Worm (Caenorhabditis elegans) whole organism, L2 larva: ENCODE results near the gene swd-2.1.

Experiments
- C34F6.9 ChIP-seq: fragments of 150-350 bp; optimal IDR thresholded peaks from 2 replicates; lab custom pipeline; 2014; ENCODE audit warnings: missing biosample characterization, missing genetic modification characterization
- F13H6.1 ChIP-seq: sonication (generic microtip); optimal IDR thresholded peaks from 2 replicates; lab custom pipeline; 2016; ENCODE audit warnings: missing genetic modification characterization, missing compliant biosample characterization
- R02D3.7 ChIP-seq: fragments of 150-350 bp; optimal IDR thresholded peaks from 2 replicates; lab custom pipeline; 2014; ENCODE audit warnings: missing biosample characterization, missing genetic modification characterization
- Y55F3AM.14 ChIP-seq: fragments of 200-800 bp; sonication (Bioruptor generic); optimal IDR thresholded peaks from 2 replicates; lab custom pipeline; 2018; ENCODE audit warnings: mild to moderate bottlenecking, missing genetic modification characterization, missing compliant biosample characterization
- ZK546.5 ChIP-seq: sonication (generic microtip); optimal IDR thresholded peaks from 2 replicates; lab custom pipeline; 2017; ENCODE audit warnings: missing biosample characterization, missing genetic modification characterization
- alr-1 ChIP-seq: fragments of 150-350 bp; optimal IDR thresholded peaks from 2 replicates; lab custom pipeline; 2014; ENCODE audit warnings: missing biosample characterization, missing genetic modification characterization
- aly-2 ChIP-seq: fragments of 150-350 bp; optimal IDR thresholded peaks from 2 replicates; lab custom pipeline; 2014; ENCODE audit warnings: missing biosample characterization, missing genetic modification characterization
- ama-1 ChIP-seq: fragments of 150-350 bp; optimal IDR thresholded peaks from 2 replicates; lab custom pipeline; 2018; ENCODE audit warnings: inconsistent platforms
- blmp-1 ChIP-seq: sonication (generic microtip); optimal IDR thresholded peaks from 2 replicates; lab custom pipeline; 2017; ENCODE audit warnings: missing genetic modification characterization, mild to moderate bottlenecking, missing compliant biosample characterization, antibody characterized with exemption, moderate library complexity; ENCODE audit not compliant: insufficient read depth
- ceh-16 ChIP-seq: fragments of 150-350 bp; optimal IDR thresholded peaks from 2 replicates; lab custom pipeline; 2014; ENCODE audit warnings: missing biosample characterization, missing genetic modification characterization
- ceh-82 ChIP-seq: fragments of 150-350 bp; optimal IDR thresholded peaks from 2 replicates; lab custom pipeline; 2014; ENCODE audit warnings: missing biosample characterization, missing genetic modification characterization
- crh-2 ChIP-seq: sonication (generic microtip); optimal IDR thresholded peaks from 2 replicates; lab custom pipeline; 2017; ENCODE audit warnings: missing biosample characterization, missing genetic modification characterization
- dmd-4 ChIP-seq: sonication (generic microtip); optimal IDR thresholded peaks from 2 replicates; lab custom pipeline; 2017; ENCODE audit warnings: missing biosample characterization, missing genetic modification characterization
- elt-1 ChIP-seq: fragments of 150-350 bp; optimal IDR thresholded peaks from 2 replicates; lab custom pipeline; 2014; ENCODE audit warnings: missing biosample characterization, missing genetic modification characterization
- elt-3 ChIP-seq: sonication (generic microtip); optimal IDR thresholded peaks from 2 replicates; lab custom pipeline; 2017; ENCODE audit warnings: missing biosample characterization, missing genetic modification characterization
- fos-1 ChIP-seq: fragments of 150-350 bp; optimal IDR thresholded peaks from 2 replicates; lab custom pipeline; 2014; ENCODE audit warnings: missing biosample characterization, missing genetic modification characterization
- gmeb-1 ChIP-seq: fragments of 150-350 bp; optimal IDR thresholded peaks from 2 replicates; lab custom pipeline; 2014; ENCODE audit warnings: missing biosample characterization, missing genetic modification characterization
- lin-11 ChIP-seq: fragments of 150-350 bp; sonication (generic microtip); optimal IDR thresholded peaks from 2 replicates; lab custom pipeline; 2014; ENCODE audit warnings: missing biosample characterization, missing genetic modification characterization, inconsistent platforms, mixed read lengths
- lin-13 ChIP-seq: fragments of 150-350 bp; optimal IDR thresholded peaks from 2 replicates; lab custom pipeline; 2014; ENCODE audit warnings: missing biosample characterization, missing genetic modification reagents, missing genetic modification characterization
- lin-39 ChIP-seq: fragments of 150-350 bp; optimal IDR thresholded peaks from 2 replicates; lab custom pipeline; 2014; ENCODE audit warnings: missing biosample characterization, missing genetic modification reagents, missing genetic modification characterization
- lsy-2 ChIP-seq, 2 experiments: fragments of 150-350 bp in 1 of 2; sonication (generic microtip) in 1 of 2; optimal IDR thresholded peaks; 2 replicates each; lab custom pipeline; 2014 to 2017; ENCODE audit warnings: missing biosample characterization in 2 of 2, missing genetic modification characterization in 2 of 2
- mab-5 ChIP-seq: fragments of 150-350 bp; optimal IDR thresholded peaks from 2 replicates; lab custom pipeline; 2014; ENCODE audit warnings: missing biosample characterization, missing genetic modification characterization
- nhr-11 ChIP-seq: fragments of 150-350 bp; optimal IDR thresholded peaks from 2 replicates; lab custom pipeline; 2014; ENCODE audit warnings: missing biosample characterization, missing genetic modification characterization
- nhr-129 ChIP-seq: fragments of 150-350 bp; optimal IDR thresholded peaks from 2 replicates; lab custom pipeline; 2014; ENCODE audit warnings: missing biosample characterization, missing genetic modification characterization
- nhr-21 ChIP-seq: fragments of 150-350 bp; optimal IDR thresholded peaks from 2 replicates; lab custom pipeline; 2014; ENCODE audit warnings: missing biosample characterization, missing genetic modification characterization
- nhr-23 ChIP-seq: fragments of 150-350 bp; optimal IDR thresholded peaks from 2 replicates; lab custom pipeline; 2014; ENCODE audit warnings: missing biosample characterization, missing genetic modification reagents, missing genetic modification characterization
- nhr-237 ChIP-seq: fragments of 150-350 bp; optimal IDR thresholded peaks from 2 replicates; lab custom pipeline; 2014; ENCODE audit warnings: missing biosample characterization, missing genetic modification characterization
- nhr-25 ChIP-seq: fragments of 150-350 bp; sonication (generic microtip); optimal IDR thresholded peaks from 3 replicates; lab custom pipeline; 2014; ENCODE audit warnings: missing biosample characterization, missing genetic modification characterization
- nhr-6 ChIP-seq: fragments of 150-350 bp; optimal IDR thresholded peaks from 2 replicates; lab custom pipeline; 2014; ENCODE audit warnings: missing biosample characterization, missing genetic modification characterization
- sem-4 ChIP-seq: fragments of 150-350 bp; optimal IDR thresholded peaks from 2 replicates; lab custom pipeline; 2014; ENCODE audit warnings: missing biosample characterization, missing genetic modification reagents, missing genetic modification characterization
- sma-3 ChIP-seq: sonication (generic microtip); optimal IDR thresholded peaks from 2 replicates; lab custom pipeline; 2016; ENCODE audit warnings: missing genetic modification reagents, missing genetic modification characterization, missing compliant biosample characterization
- sma-9 ChIP-seq, 2 experiments: fragments of 150-350 bp in 1 of 2; sonication (generic microtip) in 1 of 2; optimal IDR thresholded peaks; 2 replicates each; lab custom pipeline; 2014 to 2016; ENCODE audit warnings: missing genetic modification characterization in 2 of 2, mild to moderate bottlenecking in 1 of 2, missing biosample characterization in 1 of 2, missing compliant biosample characterization in 1 of 2, missing genetic modification reagents in 1 of 2, moderate library complexity in 1 of 2
- snpc-4 ChIP-seq: fragments of 150-350 bp; optimal IDR thresholded peaks from 2 replicates; lab custom pipeline; 2014; ENCODE audit warnings: missing biosample characterization, missing genetic modification characterization
- unc-39 ChIP-seq: fragments of 150-350 bp; optimal IDR thresholded peaks from 2 replicates; lab custom pipeline; 2014; ENCODE audit warnings: missing biosample characterization, missing genetic modification characterization
- unc-55 ChIP-seq: fragments of 150-350 bp; sonication (generic microtip); optimal IDR thresholded peaks from 3 replicates; lab custom pipeline; 2014; ENCODE audit warnings: missing biosample characterization, missing genetic modification reagents, missing genetic modification characterization
- unc-62 ChIP-seq: fragments of 150-350 bp; optimal IDR thresholded peaks from 2 replicates; lab custom pipeline; 2014; ENCODE audit warnings: missing biosample characterization, missing genetic modification reagents, missing genetic modification characterization
- zag-1 ChIP-seq: fragments of 150-350 bp; optimal IDR thresholded peaks from 2 replicates; lab custom pipeline; 2014; ENCODE audit warnings: missing biosample characterization, missing genetic modification characterization
- ztf-1 ChIP-seq: fragments of 200-800 bp; sonication (Bioruptor generic); conservative IDR thresholded peaks from 2 replicates; pipeline ENCODE4 v1.3.6; 2022; ENCODE audit warnings: missing genetic modification characterization, missing compliant biosample characterization
- ztf-11 ChIP-seq: sonication (generic microtip); optimal IDR thresholded peaks from 2 replicates; lab custom pipeline; 2017; ENCODE audit warnings: missing biosample characterization, missing genetic modification characterization
- ztf-4 ChIP-seq: fragments of 150-350 bp; optimal IDR thresholded peaks from 2 replicates; lab custom pipeline; 2014; ENCODE audit warnings: missing biosample characterization, missing genetic modification characterization

Gene swd-2.1

DNA sequence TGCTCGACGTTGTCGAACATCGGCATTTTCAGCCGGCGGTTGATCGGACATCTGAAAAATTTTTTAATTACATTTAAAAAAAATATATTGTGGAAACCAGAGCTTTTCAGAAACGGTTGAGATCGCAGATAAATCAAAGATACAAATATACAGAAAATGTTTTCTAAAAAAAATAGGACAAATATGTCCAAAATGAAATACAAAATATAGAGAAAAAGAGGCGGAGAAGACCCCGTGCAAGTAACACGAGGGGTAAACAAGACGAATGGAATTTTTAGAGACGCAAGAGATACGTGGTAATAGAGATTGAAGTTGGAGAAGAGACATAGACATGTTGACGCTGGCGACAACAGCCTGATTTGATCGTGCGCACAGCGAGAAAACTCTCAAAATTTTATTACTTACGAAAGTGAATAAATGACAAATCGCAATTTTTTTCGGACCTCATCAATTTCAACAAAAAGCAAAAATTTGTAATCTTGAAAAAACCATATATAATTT, 39.9 kb downstream of the swd-2.1 start, which contains the start of gene cdgs-1 (continued):
- no peak for TF ChIP-seq lin-11 (tag; lab: Kevin White, UChicago)
- no peak for TF ChIP-seq unc-39 (tag; lab: Kevin White, UChicago)
- TF ChIP-seq ztf-1 (GFP tag; lab: Robert Waterston, UW) = no peak
- TF ChIP-seq unc-55 (GFP tag; lab: Kevin White, UChicago) = peak; percentile 57
- TF ChIP-seq ceh-16 (tag; lab: Kevin White, UChicago) = no peak
- TF ChIP-seq lin-13 (GFP tag; lab: Kevin White, UChicago) = no peak
- TF ChIP-seq nhr-11 (tag; lab: Kevin White, UChicago) = no peak
- no peak for TF ChIP-seq nhr-6 (tag; lab: Kevin White, UChicago)
- TF ChIP-seq sma-9 (GFP tag; optimal IDR thresholded peaks at IDR 0.05; lab: Kevin White, UChicago) = peak; percentile 63
- no peak for TF ChIP-seq sma-9 (tag; optimal IDR thresholded peaks at IDR 0.05; lab: Kevin White, UChicago)
- TF ChIP-seq mab-5 (tag; lab: Kevin White, UChicago) = no peak
- no peak for TF ChIP-seq unc-62 (GFP tag; lab: Kevin White, UChicago)
- TF ChIP-seq blmp-1 = no peak

DNA sequence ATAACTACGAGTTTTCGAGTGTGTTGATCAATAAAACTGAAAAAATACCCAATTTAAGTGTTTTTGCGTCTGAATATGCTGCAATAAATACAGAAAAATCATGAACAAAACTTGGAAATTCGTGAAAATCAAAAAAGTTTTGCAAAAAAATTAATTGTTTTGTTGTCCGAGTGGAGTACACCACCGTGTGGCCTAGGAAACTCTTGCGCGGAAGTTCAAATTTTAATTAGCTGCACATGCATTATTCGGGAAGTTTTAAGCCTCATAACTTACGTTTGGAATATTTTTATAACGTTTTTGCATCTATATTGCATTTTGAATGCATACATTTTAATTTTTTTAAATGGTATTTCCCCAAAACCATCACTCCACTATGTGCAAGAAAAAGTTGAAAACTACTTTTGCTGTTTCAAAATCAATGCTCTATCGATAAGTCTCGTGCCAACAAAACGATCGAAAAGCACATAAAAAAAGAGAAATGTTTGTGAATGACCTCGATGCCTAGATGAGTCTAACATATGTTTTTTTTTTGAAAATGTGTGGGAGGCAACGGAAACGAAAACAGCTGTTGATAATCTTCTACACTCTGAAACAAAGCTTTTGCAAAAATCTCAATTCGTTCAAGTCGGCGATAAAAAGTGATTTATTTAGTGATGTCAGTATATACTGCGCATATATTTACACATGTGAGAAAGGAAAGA, 40.7 kb downstream of the swd-2.1 start:
- TF ChIP-seq nhr-129 (tag; lab: Kevin White, UChicago) (peak; percentile 43), lsy-2 (tag; optimal IDR thresholded peaks at IDR 0.05; lab: Kevin White, UChicago) (peak in 1 of 2 experiments; percentile 56), nhr-11 (tag; lab: Kevin White, UChicago) (no peak), Y55F3AM.14 (GFP tag; lab: Kevin White, UChicago) (no peak), ztf-11 (no peak), unc-62 (GFP tag; lab: Kevin White, UChicago) (no peak), nhr-23 (no peak), sma-9 (GFP tag; optimal IDR thresholded peaks at IDR 0.05; lab: Kevin White, UChicago) (peak; percentile 16), sma-9 (tag; optimal IDR thresholded peaks at IDR 0.05; lab: Kevin White, UChicago) (no peak), sem-4 (tag; lab: Kevin White, UChicago) (no peak), ceh-16 (tag; lab: Kevin White, UChicago) (no peak), ztf-4 (tag; lab: Kevin White, UChicago) (no peak), blmp-1 (no peak), sma-3 (GFP tag; lab: Kevin White, UChicago) (peak; percentile 57), unc-39 (tag; lab: Kevin White, UChicago) (no peak), dmd-4 (no peak), zag-1 (tag; lab: Kevin White, UChicago) (no peak), lin-13 (GFP tag; lab: Kevin White, UChicago) (no peak), R02D3.7 (tag; lab: Kevin White, UChicago) (no peak), ceh-82 (no peak), aly-2 (tag; lab: Kevin White, UChicago) (no peak), alr-1 (tag; lab: Kevin White, UChicago) (no peak), ztf-1 (GFP tag; lab: Robert Waterston, UW) (no peak), elt-3 (tag; lab: Kevin White, UChicago) (no peak), nhr-237 (tag; lab: Kevin White, UChicago) (no peak), snpc-4 (no peak), crh-2 (tag; lab: Kevin White, UChicago) (peak; percentile 20), unc-55 (GFP tag; lab: Kevin White, UChicago) (peak; percentile 41), nhr-6 (tag; lab: Kevin White, UChicago) (no peak), ama-1 (lab: Kevin White, UChicago) (no peak), ZK546.5 (tag; lab: Kevin White, UChicago) (no peak), nhr-21 (tag; lab: Kevin White, UChicago) (no peak), nhr-25 (tag; lab: Kevin White, UChicago) (no peak), C34F6.9 (tag; lab: Kevin White, UChicago) (peak; percentile 13), fos-1 (tag; lab: Kevin White, UChicago) (no peak), gmeb-1 (tag; lab: Kevin White, UChicago) (peak; percentile 88), elt-1 (no peak), lin-39 (no peak), F13H6.1 (no peak)
- TF ChIP-seq, all 48 proteins: peak for 8
